Worm (Caenorhabditis elegans) whole organism, L2 larva: Measurements from ENCODE around the gene rpb-11.

ENCODE experiments used
- C34F6.9 ChIP-seq: fragments of 150-350 bp; optimal IDR thresholded peaks from 2 replicates; lab custom pipeline; 2014; ENCODE audit warnings: missing biosample characterization, missing genetic modification characterization
- F13H6.1 ChIP-seq: sonication (generic microtip); optimal IDR thresholded peaks from 2 replicates; lab custom pipeline; 2016; ENCODE audit warnings: missing genetic modification characterization, missing compliant biosample characterization
- R02D3.7 ChIP-seq: fragments of 150-350 bp; optimal IDR thresholded peaks from 2 replicates; lab custom pipeline; 2014; ENCODE audit warnings: missing biosample characterization, missing genetic modification characterization
- Y55F3AM.14 ChIP-seq: fragments of 200-800 bp; sonication (Bioruptor generic); optimal IDR thresholded peaks from 2 replicates; lab custom pipeline; 2018; ENCODE audit warnings: mild to moderate bottlenecking, missing genetic modification characterization, missing compliant biosample characterization
- ZK546.5 ChIP-seq: sonication (generic microtip); optimal IDR thresholded peaks from 2 replicates; lab custom pipeline; 2017; ENCODE audit warnings: missing biosample characterization, missing genetic modification characterization
- alr-1 ChIP-seq: fragments of 150-350 bp; optimal IDR thresholded peaks from 2 replicates; lab custom pipeline; 2014; ENCODE audit warnings: missing biosample characterization, missing genetic modification characterization
- aly-2 ChIP-seq: fragments of 150-350 bp; optimal IDR thresholded peaks from 2 replicates; lab custom pipeline; 2014; ENCODE audit warnings: missing biosample characterization, missing genetic modification characterization
- ama-1 ChIP-seq: fragments of 150-350 bp; optimal IDR thresholded peaks from 2 replicates; lab custom pipeline; 2018; ENCODE audit warnings: inconsistent platforms
- blmp-1 ChIP-seq: sonication (generic microtip); optimal IDR thresholded peaks from 2 replicates; lab custom pipeline; 2017; ENCODE audit warnings: missing genetic modification characterization, mild to moderate bottlenecking, missing compliant biosample characterization, antibody characterized with exemption, moderate library complexity; ENCODE audit not compliant: insufficient read depth
- ceh-16 ChIP-seq: fragments of 150-350 bp; optimal IDR thresholded peaks from 2 replicates; lab custom pipeline; 2014; ENCODE audit warnings: missing biosample characterization, missing genetic modification characterization
- ceh-82 ChIP-seq: fragments of 150-350 bp; optimal IDR thresholded peaks from 2 replicates; lab custom pipeline; 2014; ENCODE audit warnings: missing biosample characterization, missing genetic modification characterization
- crh-2 ChIP-seq: sonication (generic microtip); optimal IDR thresholded peaks from 2 replicates; lab custom pipeline; 2017; ENCODE audit warnings: missing biosample characterization, missing genetic modification characterization
- dmd-4 ChIP-seq: sonication (generic microtip); optimal IDR thresholded peaks from 2 replicates; lab custom pipeline; 2017; ENCODE audit warnings: missing biosample characterization, missing genetic modification characterization
- egl-27 ChIP-seq: sonication (generic microtip); optimal IDR thresholded peaks from 3 replicates; lab custom pipeline; 2017; ENCODE audit warnings: missing biosample characterization, missing genetic modification reagents, missing genetic modification characterization
- elt-1 ChIP-seq: fragments of 150-350 bp; optimal IDR thresholded peaks from 2 replicates; lab custom pipeline; 2014; ENCODE audit warnings: missing biosample characterization, missing genetic modification characterization
- elt-3 ChIP-seq: sonication (generic microtip); optimal IDR thresholded peaks from 2 replicates; lab custom pipeline; 2017; ENCODE audit warnings: missing biosample characterization, missing genetic modification characterization
- fos-1 ChIP-seq: fragments of 150-350 bp; optimal IDR thresholded peaks from 2 replicates; lab custom pipeline; 2014; ENCODE audit warnings: missing biosample characterization, missing genetic modification characterization
- gmeb-1 ChIP-seq: fragments of 150-350 bp; optimal IDR thresholded peaks from 2 replicates; lab custom pipeline; 2014; ENCODE audit warnings: missing biosample characterization, missing genetic modification characterization
- lin-11 ChIP-seq: fragments of 150-350 bp; sonication (generic microtip); optimal IDR thresholded peaks from 2 replicates; lab custom pipeline; 2014; ENCODE audit warnings: missing biosample characterization, missing genetic modification characterization, inconsistent platforms, mixed read lengths
- lin-13 ChIP-seq: fragments of 150-350 bp; optimal IDR thresholded peaks from 2 replicates; lab custom pipeline; 2014; ENCODE audit warnings: missing biosample characterization, missing genetic modification reagents, missing genetic modification characterization
- lin-39 ChIP-seq: fragments of 150-350 bp; optimal IDR thresholded peaks from 2 replicates; lab custom pipeline; 2014; ENCODE audit warnings: missing biosample characterization, missing genetic modification reagents, missing genetic modification characterization
- lsy-2 ChIP-seq, 2 experiments: fragments of 150-350 bp in 1 of 2; sonication (generic microtip) in 1 of 2; optimal IDR thresholded peaks; 2 replicates each; lab custom pipeline; 2014 to 2017; ENCODE audit warnings: missing biosample characterization in 2 of 2, missing genetic modification characterization in 2 of 2
- mab-5 ChIP-seq: fragments of 150-350 bp; optimal IDR thresholded peaks from 2 replicates; lab custom pipeline; 2014; ENCODE audit warnings: missing biosample characterization, missing genetic modification characterization
- mbf-1 ChIP-seq: sonication (generic microtip); optimal IDR thresholded peaks from 2 replicates; lab custom pipeline; 2017; ENCODE audit warnings: missing biosample characterization, missing genetic modification characterization
- mdl-1 ChIP-seq, 2 experiments: fragments of 150-350 bp in 1 of 2; sonication (generic microtip) in 1 of 2; optimal IDR thresholded peaks; 2 replicates each; lab custom pipeline; 2017; ENCODE audit warnings: missing biosample characterization in 2 of 2, missing genetic modification characterization in 2 of 2
- nhr-10 ChIP-seq: sonication (generic microtip); optimal IDR thresholded peaks from 2 replicates; lab custom pipeline; 2017; ENCODE audit warnings: missing biosample characterization, missing genetic modification characterization
- nhr-11 ChIP-seq: fragments of 150-350 bp; optimal IDR thresholded peaks from 2 replicates; lab custom pipeline; 2014; ENCODE audit warnings: missing biosample characterization, missing genetic modification characterization
- nhr-12 ChIP-seq: fragments of 150-350 bp; optimal IDR thresholded peaks from 2 replicates; lab custom pipeline; 2014; ENCODE audit warnings: missing biosample characterization, missing genetic modification characterization
- nhr-129 ChIP-seq: fragments of 150-350 bp; optimal IDR thresholded peaks from 2 replicates; lab custom pipeline; 2014; ENCODE audit warnings: missing biosample characterization, missing genetic modification characterization
- nhr-21 ChIP-seq: fragments of 150-350 bp; optimal IDR thresholded peaks from 2 replicates; lab custom pipeline; 2014; ENCODE audit warnings: missing biosample characterization, missing genetic modification characterization
- nhr-23 ChIP-seq: fragments of 150-350 bp; optimal IDR thresholded peaks from 2 replicates; lab custom pipeline; 2014; ENCODE audit warnings: missing biosample characterization, missing genetic modification reagents, missing genetic modification characterization
- nhr-237 ChIP-seq: fragments of 150-350 bp; optimal IDR thresholded peaks from 2 replicates; lab custom pipeline; 2014; ENCODE audit warnings: missing biosample characterization, missing genetic modification characterization
- nhr-25 ChIP-seq: fragments of 150-350 bp; sonication (generic microtip); optimal IDR thresholded peaks from 3 replicates; lab custom pipeline; 2014; ENCODE audit warnings: missing biosample characterization, missing genetic modification characterization
- nhr-6 ChIP-seq: fragments of 150-350 bp; optimal IDR thresholded peaks from 2 replicates; lab custom pipeline; 2014; ENCODE audit warnings: missing biosample characterization, missing genetic modification characterization
- nhr-77 ChIP-seq: fragments of 150-350 bp; optimal IDR thresholded peaks from 2 replicates; lab custom pipeline; 2014; ENCODE audit warnings: missing biosample characterization, missing genetic modification characterization
- peb-1 ChIP-seq: fragments of 150-350 bp; optimal IDR thresholded peaks from 2 replicates; lab custom pipeline; 2014; ENCODE audit warnings: missing biosample characterization, missing genetic modification characterization
- sem-4 ChIP-seq: fragments of 150-350 bp; optimal IDR thresholded peaks from 2 replicates; lab custom pipeline; 2014; ENCODE audit warnings: missing biosample characterization, missing genetic modification reagents, missing genetic modification characterization
- skn-1 ChIP-seq: sonication (generic microtip); optimal IDR thresholded peaks from 2 replicates; lab custom pipeline; 2017; ENCODE audit warnings: missing biosample characterization, missing genetic modification characterization
- sma-3 ChIP-seq: sonication (generic microtip); optimal IDR thresholded peaks from 2 replicates; lab custom pipeline; 2016; ENCODE audit warnings: missing genetic modification reagents, missing genetic modification characterization, missing compliant biosample characterization
- sma-9 ChIP-seq, 2 experiments: fragments of 150-350 bp in 1 of 2; sonication (generic microtip) in 1 of 2; optimal IDR thresholded peaks; 2 replicates each; lab custom pipeline; 2014 to 2016; ENCODE audit warnings: missing genetic modification characterization in 2 of 2, mild to moderate bottlenecking in 1 of 2, missing biosample characterization in 1 of 2, missing compliant biosample characterization in 1 of 2, missing genetic modification reagents in 1 of 2, moderate library complexity in 1 of 2
- snpc-4 ChIP-seq: fragments of 150-350 bp; optimal IDR thresholded peaks from 2 replicates; lab custom pipeline; 2014; ENCODE audit warnings: missing biosample characterization, missing genetic modification characterization
- unc-39 ChIP-seq: fragments of 150-350 bp; optimal IDR thresholded peaks from 2 replicates; lab custom pipeline; 2014; ENCODE audit warnings: missing biosample characterization, missing genetic modification characterization
- unc-55 ChIP-seq: fragments of 150-350 bp; sonication (generic microtip); optimal IDR thresholded peaks from 3 replicates; lab custom pipeline; 2014; ENCODE audit warnings: missing biosample characterization, missing genetic modification reagents, missing genetic modification characterization
- unc-62 ChIP-seq: fragments of 150-350 bp; optimal IDR thresholded peaks from 2 replicates; lab custom pipeline; 2014; ENCODE audit warnings: missing biosample characterization, missing genetic modification reagents, missing genetic modification characterization
- zag-1 ChIP-seq: fragments of 150-350 bp; optimal IDR thresholded peaks from 2 replicates; lab custom pipeline; 2014; ENCODE audit warnings: missing biosample characterization, missing genetic modification characterization
- ztf-1 ChIP-seq: fragments of 200-800 bp; sonication (Bioruptor generic); conservative IDR thresholded peaks from 2 replicates; pipeline ENCODE4 v1.3.6; 2022; ENCODE audit warnings: missing genetic modification characterization, missing compliant biosample characterization
- ztf-11 ChIP-seq: sonication (generic microtip); optimal IDR thresholded peaks from 2 replicates; lab custom pipeline; 2017; ENCODE audit warnings: missing biosample characterization, missing genetic modification characterization
- ztf-4 ChIP-seq: fragments of 150-350 bp; optimal IDR thresholded peaks from 2 replicates; lab custom pipeline; 2014; ENCODE audit warnings: missing biosample characterization, missing genetic modification characterization

rpb-11 gene

DNA sequence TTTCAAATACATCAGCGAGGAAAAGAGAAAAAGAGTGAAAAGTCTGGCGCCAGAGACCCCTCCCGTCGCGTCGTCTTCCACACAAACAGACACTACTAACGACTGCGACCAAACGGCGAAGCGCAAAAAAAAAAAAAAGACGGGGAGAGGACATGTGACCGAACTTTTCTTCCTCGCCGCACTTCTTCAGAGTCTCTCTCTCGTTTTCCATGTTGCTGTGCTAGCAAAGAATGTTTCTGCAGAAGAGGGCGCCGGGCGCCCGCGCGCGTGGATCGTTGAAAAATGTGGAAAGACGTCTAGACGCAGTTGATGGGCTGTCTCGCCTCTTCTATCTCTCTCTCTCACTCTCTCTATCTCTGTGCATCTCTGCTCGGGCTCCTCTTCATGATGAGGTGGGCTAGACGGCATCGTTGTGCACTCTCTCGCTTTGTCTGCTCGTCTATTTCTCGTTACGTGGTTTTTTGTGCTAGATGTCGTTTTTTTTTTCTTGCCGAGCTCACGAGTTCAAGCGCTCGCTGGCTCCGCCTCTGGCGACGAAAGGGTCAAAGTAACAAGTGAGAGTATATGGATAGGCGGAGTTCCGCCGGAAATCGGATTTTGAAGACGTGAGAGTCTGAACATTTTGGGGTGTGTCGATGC lies 19.6 kb upstream of the rpb-11 start:
- TF ChIP-seq unc-55: peak; percentile 80
- TF ChIP-seq ztf-1 (GFP tag; lab: Robert Waterston, UW): no peak
- peak; percentile 84 for TF ChIP-seq nhr-77
- TF ChIP-seq nhr-21: peak; percentile 93
- TF ChIP-seq sem-4: peak; percentile 94
- TF ChIP-seq peb-1 (tag; lab: Kevin White, UChicago): no peak
- no peak for TF ChIP-seq mbf-1 (tag; lab: Kevin White, UChicago)
- TF ChIP-seq nhr-25: peak; percentile 80
- no peak for TF ChIP-seq alr-1
- peak; percentile 44 for TF ChIP-seq unc-39
- peak; percentile 98 for TF ChIP-seq F13H6.1
- TF ChIP-seq nhr-6: peak; percentile 75
- TF ChIP-seq elt-3 (tag; lab: Kevin White, UChicago): no peak
- TF ChIP-seq ceh-16 (tag; lab: Kevin White, UChicago): peak; percentile 74
- no peak for TF ChIP-seq dmd-4 (tag; lab: Kevin White, UChicago)
- peak; percentile 98 for TF ChIP-seq sma-9 (GFP tag; optimal IDR thresholded peaks at IDR 0.05; lab: Kevin White, UChicago)
- TF ChIP-seq sma-9 (tag; optimal IDR thresholded peaks at IDR 0.05; lab: Kevin White, UChicago): no peak
- TF ChIP-seq mdl-1 (tag; optimal IDR thresholded peaks at IDR 0.05; lab: Kevin White, UChicago): peak; percentile 96 to 98
- TF ChIP-seq snpc-4 (tag; lab: Kevin White, UChicago): peak; percentile 51
- peak; percentile 96 for TF ChIP-seq Y55F3AM.14 (GFP tag; lab: Kevin White, UChicago)
- TF ChIP-seq elt-1 (tag; lab: Kevin White, UChicago): no peak
- peak; percentile 67 for TF ChIP-seq unc-62 (GFP tag; lab: Kevin White, UChicago)
- TF ChIP-seq R02D3.7 (tag; lab: Kevin White, UChicago): peak; percentile 0
- peak; percentile 79 for TF ChIP-seq lin-13 (GFP tag; lab: Kevin White, UChicago)
- peak; percentile 70 to 92 for TF ChIP-seq lsy-2 (tag; optimal IDR thresholded peaks at IDR 0.05; lab: Kevin White, UChicago)
- TF ChIP-seq gmeb-1: peak; percentile 54
- TF ChIP-seq fos-1 (tag; lab: Kevin White, UChicago): peak; percentile 67
- TF ChIP-seq mab-5 (tag; lab: Kevin White, UChicago): peak; percentile 87
- TF ChIP-seq ZK546.5 (tag; lab: Kevin White, UChicago): peak; percentile 29
- peak; percentile 89 for TF ChIP-seq egl-27 (tag; lab: Kevin White, UChicago)
- TF ChIP-seq sma-3 (GFP tag; lab: Kevin White, UChicago): peak; percentile 85
- peak; percentile 91 for TF ChIP-seq nhr-129 (tag; lab: Kevin White, UChicago)
- TF ChIP-seq nhr-237: no peak
- TF ChIP-seq nhr-23 (tag; lab: Kevin White, UChicago): no peak
- TF ChIP-seq ceh-82: peak; percentile 35
- TF ChIP-seq blmp-1 (tag; lab: Kevin White, UChicago): peak; percentile 60
- TF ChIP-seq zag-1 (tag; lab: Kevin White, UChicago): peak; percentile 92
- TF ChIP-seq ztf-11 (tag; lab: Kevin White, UChicago): no peak
- peak; percentile 84 for TF ChIP-seq C34F6.9 (tag; lab: Kevin White, UChicago)
- TF ChIP-seq nhr-11 (tag; lab: Kevin White, UChicago): peak; percentile 21
- no peak for TF ChIP-seq lin-39
- TF ChIP-seq lin-11 (tag; lab: Kevin White, UChicago): peak; percentile 54
- TF ChIP-seq ama-1 (lab: Kevin White, UChicago): no peak
- TF ChIP-seq crh-2 (tag; lab: Kevin White, UChicago): peak; percentile 90
- no peak for TF ChIP-seq nhr-10 (tag; lab: Kevin White, UChicago)
- no peak for TF ChIP-seq nhr-12
- no peak for TF ChIP-seq skn-1 (tag; lab: Kevin White, UChicago)
- TF ChIP-seq aly-2: no peak
- TF ChIP-seq ztf-4 (tag; lab: Kevin White, UChicago): peak; percentile 87
- TF ChIP-seq, all 48 proteins: peak for 32
